Worm (Caenorhabditis elegans) whole organism, midembryonic: Measurements from ENCODE around the gene R186.8.

Source experiments
- flt-1 ChIP-seq: fragments of 200-800 bp; sonication (Bioruptor generic); IDR thresholded peaks from 2 replicates; pipeline ENCODE4 v1.3.6; 2022; ENCODE audit warnings: missing genetic modification characterization, missing compliant biosample characterization
- klf-2 ChIP-seq: fragments of 200-800 bp; sonication (Bioruptor generic); conservative IDR thresholded peaks from 2 replicates; pipeline ENCODE4 v1.3.6; 2022; ENCODE audit warnings: missing genetic modification reagents, missing genetic modification characterization, missing compliant biosample characterization
- ref-1 ChIP-seq: fragments of 200-800 bp; sonication (Bioruptor generic); conservative IDR thresholded peaks from 2 replicates; pipeline ENCODE4 v1.3.6; 2022; ENCODE audit warnings: missing genetic modification reagents, missing genetic modification characterization, missing compliant biosample characterization
- ztf-23 ChIP-seq: fragments of 200-800 bp; sonication (Bioruptor generic); IDR thresholded peaks from 2 replicates; pipeline ENCODE4 v1.3.6; 2022; ENCODE audit warnings: missing genetic modification reagents, missing genetic modification characterization, missing compliant biosample characterization
- ztf-29 ChIP-seq: fragments of 200-800 bp; sonication (Bioruptor generic); IDR thresholded peaks from 2 replicates; pipeline ENCODE4 v1.3.6; 2022; ENCODE audit warnings: missing genetic modification reagents, missing genetic modification characterization, missing compliant biosample characterization

DNA sequence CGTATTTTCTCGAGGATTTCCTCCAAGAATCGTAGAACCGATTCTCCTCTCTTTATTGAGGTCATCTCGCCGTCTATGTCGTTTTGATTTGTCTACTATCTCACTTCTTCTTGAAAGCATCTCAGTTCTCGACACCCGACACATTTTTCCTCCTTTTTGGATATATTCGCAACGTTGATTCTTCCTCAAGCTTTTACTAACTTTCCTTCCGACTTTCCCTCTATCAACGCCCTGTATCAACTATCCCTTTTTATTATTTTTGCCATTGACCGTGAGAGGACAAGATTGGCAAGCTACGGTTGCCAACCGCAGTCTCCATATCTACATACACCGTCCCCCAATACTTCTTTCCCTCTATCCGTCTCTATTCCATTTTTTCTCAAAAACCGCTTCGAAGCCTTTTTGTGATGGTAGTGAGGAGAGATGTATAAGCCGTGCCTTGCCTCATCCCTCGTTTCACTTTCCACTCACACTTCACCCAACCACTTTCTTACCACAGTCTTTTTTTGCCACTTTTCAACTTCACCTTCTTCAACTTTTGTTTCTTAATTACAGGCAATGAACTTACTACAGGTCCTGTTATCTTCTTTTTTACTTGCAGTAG, 38.8 kb downstream of the R186.8 start, which contains the start of gene T16G1.2:
- no peak for TF ChIP-seq ztf-23 (GFP tag; lab: Robert Waterston, UW)
- no peak for TF ChIP-seq flt-1 (GFP tag; lab: Robert Waterston, UW)
- TF ChIP-seq klf-2 (GFP tag; lab: Robert Waterston, UW) = no peak
- no peak for TF ChIP-seq ztf-29 (GFP tag; lab: Robert Waterston, UW)
- TF ChIP-seq ref-1 (GFP tag; lab: Robert Waterston, UW) = no peak
